Worm (Caenorhabditis elegans) whole organism, L4 larva: ENCODE results near the gene C07B5.8.

Source experiments
- F37D6.2 ChIP-seq: sonication (generic microtip); optimal IDR thresholded peaks from 2 replicates; lab custom pipeline; 2016; ENCODE audit warnings: mild to moderate bottlenecking, missing genetic modification characterization, missing compliant biosample characterization
- F44E2.7 ChIP-seq: fragments of 200-800 bp; sonication (Bioruptor generic); IDR thresholded peaks from 2 replicates; pipeline ENCODE4 v2.1.2; 2022; ENCODE audit warnings: missing genetic modification characterization, missing compliant biosample characterization
- Y5F2A.4 ChIP-seq: fragments of 200-800 bp; sonication (Bioruptor generic); optimal IDR thresholded peaks from 2 replicates; lab custom pipeline; 2018; ENCODE audit warnings: mild to moderate bottlenecking, missing genetic modification characterization, missing compliant biosample characterization
- Y75B8A.6 ChIP-seq: fragments of 200-800 bp; sonication (Bioruptor generic); IDR thresholded peaks from 2 replicates; pipeline ENCODE4 v1.3.6; 2022; ENCODE audit warnings: missing genetic modification reagents, missing genetic modification characterization, missing compliant biosample characterization
- attf-4 ChIP-seq: sonication (generic microtip); optimal IDR thresholded peaks from 3 replicates; lab custom pipeline; 2017; ENCODE audit warnings: missing biosample characterization, missing genetic modification characterization
- ces-1 ChIP-seq: fragments of 150-350 bp; sonication (generic microtip); optimal IDR thresholded peaks from 4 replicates; lab custom pipeline; 2014; ENCODE audit warnings: missing biosample characterization, missing genetic modification reagents, missing genetic modification characterization
- ctbp-1 ChIP-seq: fragments of 200-800 bp; sonication (Bioruptor generic); IDR thresholded peaks from 2 replicates; pipeline ENCODE4 v1.3.6; 2022; ENCODE audit warnings: missing genetic modification reagents, missing genetic modification characterization, missing compliant biosample characterization
- daf-16 ChIP-seq, 3 experiments: sonication (generic microtip); optimal IDR thresholded peaks; 2 replicates each; lab custom pipeline; 2016 to 2017; ENCODE audit warnings: missing genetic modification characterization in 3 of 3, missing genetic modification reagents in 3 of 3, mild to moderate bottlenecking in 2 of 3, missing compliant biosample characterization in 2 of 3, missing biosample characterization in 1 of 3, moderate library complexity in 1 of 3
- daf-19 ChIP-seq: fragments of 200-800 bp; sonication (Bioruptor generic); conservative IDR thresholded peaks from 2 replicates; pipeline ENCODE4 v1.3.6; 2022; ENCODE audit warnings: missing genetic modification characterization, missing compliant biosample characterization
- daf-8 ChIP-seq: fragments of 200-800 bp; sonication (Bioruptor generic); IDR thresholded peaks from 2 replicates; pipeline ENCODE4 v1.3.6; 2022; ENCODE audit warnings: missing genetic modification characterization, missing compliant biosample characterization
- dmd-8 ChIP-seq: fragments of 200-800 bp; sonication (Bioruptor generic); IDR thresholded peaks from 2 replicates; pipeline ENCODE4 v1.3.6; 2022; ENCODE audit warnings: missing genetic modification characterization, missing compliant biosample characterization
- dmd-9 ChIP-seq: fragments of 200-800 bp; sonication (Bioruptor generic); IDR thresholded peaks from 2 replicates; pipeline ENCODE4 v1.3.6; 2022; ENCODE audit warnings: missing genetic modification reagents, missing genetic modification characterization, missing compliant biosample characterization
- duxl-1 ChIP-seq: sonication (generic microtip); optimal IDR thresholded peaks from 2 replicates; lab custom pipeline; 2016; ENCODE audit warnings: mild to moderate bottlenecking, missing genetic modification characterization, moderate library complexity, missing compliant biosample characterization; ENCODE audit not compliant: poor library complexity
- dve-1 ChIP-seq: sonication (generic microtip); optimal IDR thresholded peaks from 2 replicates; lab custom pipeline; 2017; ENCODE audit warnings: antibody characterized with exemption, mild to moderate bottlenecking, missing genetic modification characterization, missing compliant biosample characterization; ENCODE audit not compliant: insufficient read depth
- gei-8 ChIP-seq: fragments of 200-800 bp; sonication (Bioruptor generic); optimal IDR thresholded peaks from 2 replicates; lab custom pipeline; 2018; ENCODE audit warnings: mild to moderate bottlenecking, missing genetic modification characterization, missing compliant biosample characterization
- hif-1 ChIP-seq, 2 experiments: sonication (generic microtip); optimal IDR thresholded peaks; 2 replicates each; lab custom pipeline; 2016 to 2017; ENCODE audit warnings: missing compliant biosample characterization in 2 of 2, missing genetic modification characterization in 2 of 2, missing genetic modification reagents in 2 of 2, missing genotype in 2 of 2, mild to moderate bottlenecking in 1 of 2
- hlh-11 ChIP-seq: fragments of 200-800 bp; sonication (Bioruptor generic); optimal IDR thresholded peaks from 2 replicates; lab custom pipeline; 2018; ENCODE audit warnings: mild to moderate bottlenecking, missing genetic modification characterization, missing compliant biosample characterization
- hmg-1.1 ChIP-seq: fragments of 200-800 bp; sonication (Bioruptor generic); IDR thresholded peaks from 2 replicates; pipeline ENCODE4 v1.3.6; 2022; ENCODE audit warnings: missing genetic modification reagents, missing genetic modification characterization, missing compliant biosample characterization
- lin-1 ChIP-seq: fragments of 200-800 bp; sonication (Bioruptor generic); IDR thresholded peaks from 2 replicates; pipeline ENCODE4 v1.3.6; 2022; ENCODE audit warnings: missing genetic modification reagents, missing genetic modification characterization, missing compliant biosample characterization
- lin-15B ChIP-seq: fragments of 150-350 bp; sonication (generic microtip); optimal IDR thresholded peaks from 3 replicates; lab custom pipeline; 2014; ENCODE audit warnings: missing biosample characterization, missing genetic modification characterization
- madf-9 ChIP-seq: fragments of 200-800 bp; sonication (Bioruptor generic); conservative IDR thresholded peaks from 2 replicates; pipeline ENCODE4 v1.3.6; 2022; ENCODE audit warnings: missing genetic modification reagents, missing genetic modification characterization, missing compliant biosample characterization
- mdl-1 ChIP-seq, 2 experiments: fragments of 150-350 bp in 1 of 2; sonication (generic microtip) in 1 of 2; optimal IDR thresholded peaks; 2 replicates each; lab custom pipeline; 2014 to 2017; ENCODE audit warnings: missing biosample characterization in 2 of 2, missing genetic modification characterization in 2 of 2
- mdt-29 ChIP-seq: fragments of 200-800 bp; sonication (Bioruptor generic); IDR thresholded peaks from 2 replicates; pipeline ENCODE4 v1.3.6; 2022; ENCODE audit warnings: missing genetic modification reagents, missing genetic modification characterization, missing compliant biosample characterization
- mes-2 ChIP-seq: sonication (generic microtip); optimal IDR thresholded peaks from 2 replicates; lab custom pipeline; 2016; ENCODE audit warnings: missing genotype, mild to moderate bottlenecking, missing genetic modification characterization, missing compliant biosample characterization; ENCODE audit not compliant: poor library complexity, severe bottlenecking
- mxl-3 ChIP-seq: fragments of 200-800 bp; sonication (Bioruptor generic); optimal IDR thresholded peaks from 2 replicates; lab custom pipeline; 2018; ENCODE audit warnings: mild to moderate bottlenecking, missing genetic modification characterization, missing compliant biosample characterization
- nhr-102 ChIP-seq: sonication (generic microtip); optimal IDR thresholded peaks from 2 replicates; lab custom pipeline; 2016; ENCODE audit warnings: mild to moderate bottlenecking, missing genetic modification characterization, moderate library complexity, missing compliant biosample characterization
- nhr-11 ChIP-seq: fragments of 150-350 bp; optimal IDR thresholded peaks from 2 replicates; lab custom pipeline; 2014; ENCODE audit warnings: missing biosample characterization, missing genetic modification characterization
- nhr-111 ChIP-seq: fragments of 200-800 bp; sonication (Bioruptor generic); optimal IDR thresholded peaks from 2 replicates; lab custom pipeline; 2018; ENCODE audit warnings: mild to moderate bottlenecking, missing genetic modification characterization, missing compliant biosample characterization
- nhr-237 ChIP-seq: sonication (generic microtip); optimal IDR thresholded peaks from 2 replicates; lab custom pipeline; 2017; ENCODE audit warnings: missing biosample characterization, missing genetic modification characterization
- nhr-41 ChIP-seq: fragments of 200-800 bp; sonication (Bioruptor generic); IDR thresholded peaks from 2 replicates; pipeline ENCODE4 v1.3.6; 2022; ENCODE audit warnings: missing genetic modification reagents, missing genetic modification characterization, missing compliant biosample characterization
- nhr-6 ChIP-seq: fragments of 150-350 bp; optimal IDR thresholded peaks from 2 replicates; lab custom pipeline; 2014; ENCODE audit warnings: missing biosample characterization, missing genetic modification characterization
- nhr-77 ChIP-seq: fragments of 150-350 bp; optimal IDR thresholded peaks from 2 replicates; lab custom pipeline; 2014; ENCODE audit warnings: missing biosample characterization, missing genetic modification characterization
- pha-4 ChIP-seq, 2 experiments: fragments of 150-350 bp in 1 of 2; fragments of 200-800 bp in 1 of 2; sonication (Bioruptor generic) in 1 of 2; IDR thresholded peaks in 1 of 2; optimal IDR thresholded peaks in 1 of 2; 2 replicates each; pipeline versions ENCODE4 v1.3.6 to Lab custom; 2014 to 2022; ENCODE audit warnings: missing genetic modification characterization in 2 of 2, missing genetic modification reagents in 2 of 2, missing biosample characterization in 1 of 2, missing compliant biosample characterization in 1 of 2
- saeg-2 ChIP-seq: fragments of 200-800 bp; sonication (Bioruptor generic); IDR thresholded peaks from 2 replicates; pipeline ENCODE4 v1.3.6; 2022; ENCODE audit warnings: missing genetic modification reagents, missing genetic modification characterization, missing compliant biosample characterization
- skn-1 ChIP-seq: fragments of 150-350 bp; optimal IDR thresholded peaks from 2 replicates; lab custom pipeline; 2014; ENCODE audit warnings: missing biosample characterization, missing genetic modification characterization
- snpc-1.2 ChIP-seq: fragments of 200-800 bp; sonication (Bioruptor generic); IDR thresholded peaks from 2 replicates; pipeline ENCODE4 v1.3.6; 2022; ENCODE audit warnings: missing genetic modification reagents, missing genetic modification characterization, missing compliant biosample characterization
- spr-1 ChIP-seq: sonication (generic microtip); optimal IDR thresholded peaks from 2 replicates; lab custom pipeline; 2016; ENCODE audit warnings: mild to moderate bottlenecking, missing genetic modification characterization, missing compliant biosample characterization
- spr-3 ChIP-seq: fragments of 200-800 bp; sonication (Bioruptor generic); optimal IDR thresholded peaks from 2 replicates; lab custom pipeline; 2018; ENCODE audit warnings: mild to moderate bottlenecking, missing genetic modification characterization, missing compliant biosample characterization
- tag-97 ChIP-seq: fragments of 200-800 bp; sonication (Bioruptor generic); IDR thresholded peaks from 2 replicates; pipeline ENCODE4 v1.3.6; 2022; ENCODE audit warnings: missing genetic modification characterization, missing compliant biosample characterization
- tra-1 ChIP-seq: fragments of 200-800 bp; sonication (Bioruptor generic); IDR thresholded peaks from 2 replicates; pipeline ENCODE4 v1.3.6; 2022; ENCODE audit warnings: missing genetic modification reagents, missing genetic modification characterization, missing compliant biosample characterization
- unc-39 ChIP-seq: sonication (generic microtip); optimal IDR thresholded peaks from 2 replicates; lab custom pipeline; 2017; ENCODE audit warnings: missing biosample characterization, missing genetic modification characterization
- ztf-11 ChIP-seq: fragments of 150-350 bp; optimal IDR thresholded peaks from 2 replicates; lab custom pipeline; 2014; ENCODE audit warnings: missing biosample characterization, missing genetic modification characterization
- ztf-7 ChIP-seq: fragments of 150-350 bp; optimal IDR thresholded peaks from 2 replicates; lab custom pipeline; 2014; ENCODE audit warnings: missing biosample characterization, missing genetic modification characterization

C07B5.8 gene

ce11 chrX:9568574-9568973 is 32.0 kb upstream of the C07B5.8 start (continued):
- TF ChIP-seq nhr-41 (no peak), unc-39 (tag; lab: Kevin White, UChicago) (no peak), ctbp-1 (GFP tag; lab: Robert Waterston, UW) (no peak), pha-4 (GFP tag; IDR thresholded peaks at IDR 0.05; lab: Robert Waterston, UW) (no peak), pha-4 (tag; optimal IDR thresholded peaks at IDR 0.05; lab: Kevin White, UChicago) (no peak), F37D6.2 (tag; lab: Kevin White, UChicago) (no peak), spr-1 (tag; lab: Kevin White, UChicago) (no peak), mes-2 (tag; lab: Kevin White, UChicago) (no peak), nhr-77 (tag; lab: Kevin White, UChicago) (no peak), saeg-2 (GFP tag; lab: Robert Waterston, UW) (no peak), snpc-1.2 (GFP tag; lab: Robert Waterston, UW) (no peak), attf-4 (tag; lab: Kevin White, UChicago) (no peak), hlh-11 (tag; lab: Kevin White, UChicago) (peak; percentile 69), Y75B8A.6 (GFP tag; lab: Robert Waterston, UW) (no peak)

ce11 chrX:9566429-9566828 is 29.9 kb upstream of the C07B5.8 start, which contains the start of gene F49E2.2:
Gene F49E2.2, plus strand, starts transcription at chrX:9566729.
- TF ChIP-seq dmd-9 (GFP tag; lab: Robert Waterston, UW), result no peak
- no peak for TF ChIP-seq mdl-1 (tag; optimal IDR thresholded peaks at IDR 0.05; lab: Kevin White, UChicago)
- no peak for TF ChIP-seq hmg-1.1
- no peak for TF ChIP-seq dmd-8 (GFP tag; lab: Robert Waterston, UW)
- TF ChIP-seq dve-1 (tag; lab: Kevin White, UChicago), result no peak
- TF ChIP-seq duxl-1 (tag; lab: Kevin White, UChicago), result no peak

ce11 chrX:9565881-9566280 is 29.3 kb upstream of the C07B5.8 start, which contains the start of gene moc-5:
Gene moc-5, minus strand, starts transcription at chrX:9565981.
- TF ChIP-seq mes-2 (tag; lab: Kevin White, UChicago) (no peak), mxl-3 (GFP tag; lab: Kevin White, UChicago) (no peak), Y5F2A.4 (GFP tag; lab: Kevin White, UChicago) (no peak), spr-3 (GFP tag; lab: Kevin White, UChicago) (no peak), nhr-102 (no peak), nhr-111 (GFP tag; lab: Kevin White, UChicago) (no peak), hif-1 (tag; optimal IDR thresholded peaks at IDR 0.05; lab: Kevin White, UChicago) (no peak), nhr-237 (no peak), gei-8 (GFP tag; lab: Kevin White, UChicago) (no peak)
- TF ChIP-seq, all 104 proteins: peak for 0

- TF ChIP-seq nhr-111 (GFP tag; lab: Kevin White, UChicago) (no peak), mdt-29 (peak; percentile 78; the same call in 1 of the 2 replicates), mdl-1 (tag; optimal IDR thresholded peaks at IDR 0.05; lab: Kevin White, UChicago) (no peak), saeg-2 (GFP tag; lab: Robert Waterston, UW) (0 out of 2 replicates have a peak, but pooled peaks have one; percentile 62), ztf-7 (no peak), nhr-11 (tag; lab: Kevin White, UChicago) (no peak), Y75B8A.6 (GFP tag; lab: Robert Waterston, UW) (0 out of 2 replicates have a peak, but pooled peaks have one; percentile 13), tra-1 (GFP tag; lab: Robert Waterston, UW) (peak; percentile 74), daf-19 (GFP tag; lab: Robert Waterston, UW) (peak; percentile 67; the same call in 1 of the 2 replicates), daf-8 (no peak), madf-9 (GFP tag; lab: Robert Waterston, UW) (peak; percentile 44; the same call in 1 of the 2 replicates), tag-97 (GFP tag; lab: Robert Waterston, UW) (0 out of 2 replicates have a peak, but pooled peaks have one; percentile 22), ces-1 (GFP tag; lab: Kevin White, UChicago) (no peak), lin-1 (GFP tag; lab: Robert Waterston, UW) (0 out of 2 replicates have a peak, but pooled peaks have one; percentile 45), skn-1 (tag; lab: Kevin White, UChicago) (no peak), daf-16 (GFP tag; optimal IDR thresholded peaks at IDR 0.05; lab: Kevin White, UChicago) (peak; percentile 30 to 40), daf-16 (tag; optimal IDR thresholded peaks at IDR 0.05; lab: Kevin White, UChicago) (peak; percentile 62), nhr-6 (tag; lab: Kevin White, UChicago) (peak; percentile 36), F44E2.7 (GFP tag; lab: Robert Waterston, UW) (0 out of 2 replicates have a peak, but pooled peaks have one; percentile 18), Y5F2A.4 (GFP tag; lab: Kevin White, UChicago) (no peak), ztf-11 (tag; lab: Kevin White, UChicago) (no peak), lin-15B (tag; lab: Kevin White, UChicago) (no peak)
Measured at ce11 chrX:9560931-9561330, 24.4 kb upstream of the C07B5.8 start.
